Worm (Caenorhabditis elegans) whole organism, L2 larva: ENCODE measurements around the gene Y50E8A.12.

Source experiments
- C34F6.9 ChIP-seq: fragments of 150-350 bp; optimal IDR thresholded peaks from 2 replicates; lab custom pipeline; 2014; ENCODE audit warnings: missing biosample characterization, missing genetic modification characterization
- F13H6.1 ChIP-seq: sonication (generic microtip); optimal IDR thresholded peaks from 2 replicates; lab custom pipeline; 2016; ENCODE audit warnings: missing genetic modification characterization, missing compliant biosample characterization
- R02D3.7 ChIP-seq: fragments of 150-350 bp; optimal IDR thresholded peaks from 2 replicates; lab custom pipeline; 2014; ENCODE audit warnings: missing biosample characterization, missing genetic modification characterization
- Y55F3AM.14 ChIP-seq: fragments of 200-800 bp; sonication (Bioruptor generic); optimal IDR thresholded peaks from 2 replicates; lab custom pipeline; 2018; ENCODE audit warnings: mild to moderate bottlenecking, missing genetic modification characterization, missing compliant biosample characterization
- alr-1 ChIP-seq: fragments of 150-350 bp; optimal IDR thresholded peaks from 2 replicates; lab custom pipeline; 2014; ENCODE audit warnings: missing biosample characterization, missing genetic modification characterization
- aly-2 ChIP-seq: fragments of 150-350 bp; optimal IDR thresholded peaks from 2 replicates; lab custom pipeline; 2014; ENCODE audit warnings: missing biosample characterization, missing genetic modification characterization
- blmp-1 ChIP-seq: sonication (generic microtip); optimal IDR thresholded peaks from 2 replicates; lab custom pipeline; 2017; ENCODE audit warnings: missing genetic modification characterization, mild to moderate bottlenecking, missing compliant biosample characterization, antibody characterized with exemption, moderate library complexity; ENCODE audit not compliant: insufficient read depth
- ceh-16 ChIP-seq: fragments of 150-350 bp; optimal IDR thresholded peaks from 2 replicates; lab custom pipeline; 2014; ENCODE audit warnings: missing biosample characterization, missing genetic modification characterization
- ceh-82 ChIP-seq: fragments of 150-350 bp; optimal IDR thresholded peaks from 2 replicates; lab custom pipeline; 2014; ENCODE audit warnings: missing biosample characterization, missing genetic modification characterization
- crh-2 ChIP-seq: sonication (generic microtip); optimal IDR thresholded peaks from 2 replicates; lab custom pipeline; 2017; ENCODE audit warnings: missing biosample characterization, missing genetic modification characterization
- egl-27 ChIP-seq: sonication (generic microtip); optimal IDR thresholded peaks from 3 replicates; lab custom pipeline; 2017; ENCODE audit warnings: missing biosample characterization, missing genetic modification reagents, missing genetic modification characterization
- elt-3 ChIP-seq: sonication (generic microtip); optimal IDR thresholded peaks from 2 replicates; lab custom pipeline; 2017; ENCODE audit warnings: missing biosample characterization, missing genetic modification characterization
- gmeb-1 ChIP-seq: fragments of 150-350 bp; optimal IDR thresholded peaks from 2 replicates; lab custom pipeline; 2014; ENCODE audit warnings: missing biosample characterization, missing genetic modification characterization
- lin-39 ChIP-seq: fragments of 150-350 bp; optimal IDR thresholded peaks from 2 replicates; lab custom pipeline; 2014; ENCODE audit warnings: missing biosample characterization, missing genetic modification reagents, missing genetic modification characterization
- lsy-2 ChIP-seq, 2 experiments: fragments of 150-350 bp in 1 of 2; sonication (generic microtip) in 1 of 2; optimal IDR thresholded peaks; 2 replicates each; lab custom pipeline; 2014 to 2017; ENCODE audit warnings: missing biosample characterization in 2 of 2, missing genetic modification characterization in 2 of 2
- mab-5 ChIP-seq: fragments of 150-350 bp; optimal IDR thresholded peaks from 2 replicates; lab custom pipeline; 2014; ENCODE audit warnings: missing biosample characterization, missing genetic modification characterization
- mdl-1 ChIP-seq, 2 experiments: fragments of 150-350 bp in 1 of 2; sonication (generic microtip) in 1 of 2; optimal IDR thresholded peaks; 2 replicates each; lab custom pipeline; 2017; ENCODE audit warnings: missing biosample characterization in 2 of 2, missing genetic modification characterization in 2 of 2
- nhr-10 ChIP-seq: sonication (generic microtip); optimal IDR thresholded peaks from 2 replicates; lab custom pipeline; 2017; ENCODE audit warnings: missing biosample characterization, missing genetic modification characterization
- nhr-129 ChIP-seq: fragments of 150-350 bp; optimal IDR thresholded peaks from 2 replicates; lab custom pipeline; 2014; ENCODE audit warnings: missing biosample characterization, missing genetic modification characterization
- nhr-21 ChIP-seq: fragments of 150-350 bp; optimal IDR thresholded peaks from 2 replicates; lab custom pipeline; 2014; ENCODE audit warnings: missing biosample characterization, missing genetic modification characterization
- nhr-25 ChIP-seq: fragments of 150-350 bp; sonication (generic microtip); optimal IDR thresholded peaks from 3 replicates; lab custom pipeline; 2014; ENCODE audit warnings: missing biosample characterization, missing genetic modification characterization
- nhr-6 ChIP-seq: fragments of 150-350 bp; optimal IDR thresholded peaks from 2 replicates; lab custom pipeline; 2014; ENCODE audit warnings: missing biosample characterization, missing genetic modification characterization
- nhr-77 ChIP-seq: fragments of 150-350 bp; optimal IDR thresholded peaks from 2 replicates; lab custom pipeline; 2014; ENCODE audit warnings: missing biosample characterization, missing genetic modification characterization
- peb-1 ChIP-seq: fragments of 150-350 bp; optimal IDR thresholded peaks from 2 replicates; lab custom pipeline; 2014; ENCODE audit warnings: missing biosample characterization, missing genetic modification characterization
- sem-4 ChIP-seq: fragments of 150-350 bp; optimal IDR thresholded peaks from 2 replicates; lab custom pipeline; 2014; ENCODE audit warnings: missing biosample characterization, missing genetic modification reagents, missing genetic modification characterization
- skn-1 ChIP-seq: sonication (generic microtip); optimal IDR thresholded peaks from 2 replicates; lab custom pipeline; 2017; ENCODE audit warnings: missing biosample characterization, missing genetic modification characterization
- sma-3 ChIP-seq: sonication (generic microtip); optimal IDR thresholded peaks from 2 replicates; lab custom pipeline; 2016; ENCODE audit warnings: missing genetic modification reagents, missing genetic modification characterization, missing compliant biosample characterization
- sma-9 ChIP-seq, 2 experiments: fragments of 150-350 bp in 1 of 2; sonication (generic microtip) in 1 of 2; optimal IDR thresholded peaks; 2 replicates each; lab custom pipeline; 2014 to 2016; ENCODE audit warnings: missing genetic modification characterization in 2 of 2, mild to moderate bottlenecking in 1 of 2, missing biosample characterization in 1 of 2, missing compliant biosample characterization in 1 of 2, missing genetic modification reagents in 1 of 2, moderate library complexity in 1 of 2
- snpc-4 ChIP-seq: fragments of 150-350 bp; optimal IDR thresholded peaks from 2 replicates; lab custom pipeline; 2014; ENCODE audit warnings: missing biosample characterization, missing genetic modification characterization
- unc-55 ChIP-seq: fragments of 150-350 bp; sonication (generic microtip); optimal IDR thresholded peaks from 3 replicates; lab custom pipeline; 2014; ENCODE audit warnings: missing biosample characterization, missing genetic modification reagents, missing genetic modification characterization
- unc-62 ChIP-seq: fragments of 150-350 bp; optimal IDR thresholded peaks from 2 replicates; lab custom pipeline; 2014; ENCODE audit warnings: missing biosample characterization, missing genetic modification reagents, missing genetic modification characterization
- zag-1 ChIP-seq: fragments of 150-350 bp; optimal IDR thresholded peaks from 2 replicates; lab custom pipeline; 2014; ENCODE audit warnings: missing biosample characterization, missing genetic modification characterization
- ztf-1 ChIP-seq: fragments of 200-800 bp; sonication (Bioruptor generic); conservative IDR thresholded peaks from 2 replicates; pipeline ENCODE4 v1.3.6; 2022; ENCODE audit warnings: missing genetic modification characterization, missing compliant biosample characterization
- ztf-11 ChIP-seq: sonication (generic microtip); optimal IDR thresholded peaks from 2 replicates; lab custom pipeline; 2017; ENCODE audit warnings: missing biosample characterization, missing genetic modification characterization

Y50E8A.12 gene

ce11 chrV:14784160-14784774, at the start of gene Y50E8A.12:
Gene Y50E8A.12, minus strand, starts transcription at chrV:14784210.
- TF ChIP-seq elt-3: no peak
- TF ChIP-seq alr-1 (tag; lab: Kevin White, UChicago): no peak
- TF ChIP-seq unc-62 (GFP tag; lab: Kevin White, UChicago): no peak
- TF ChIP-seq snpc-4: no peak
- no peak for TF ChIP-seq ztf-1
- TF ChIP-seq nhr-25 (tag; lab: Kevin White, UChicago): no peak
- TF ChIP-seq gmeb-1 (tag; lab: Kevin White, UChicago): no peak
- TF ChIP-seq ztf-11 (tag; lab: Kevin White, UChicago): no peak
- no peak for TF ChIP-seq F13H6.1 (tag; lab: Kevin White, UChicago)
- TF ChIP-seq unc-55: no peak
- TF ChIP-seq nhr-21 (tag; lab: Kevin White, UChicago): no peak
- TF ChIP-seq nhr-10: no peak
- TF ChIP-seq aly-2 (tag; lab: Kevin White, UChicago): no peak
- no peak for TF ChIP-seq Y55F3AM.14 (GFP tag; lab: Kevin White, UChicago)
- no peak for TF ChIP-seq nhr-6 (tag; lab: Kevin White, UChicago)
- TF ChIP-seq lin-39: no peak
- no peak for TF ChIP-seq ceh-16 (tag; lab: Kevin White, UChicago)

- TF ChIP-seq ceh-16 (tag; lab: Kevin White, UChicago): no peak
- no peak for TF ChIP-seq peb-1
- no peak for TF ChIP-seq skn-1 (tag; lab: Kevin White, UChicago)
- no peak for TF ChIP-seq ztf-11 (tag; lab: Kevin White, UChicago)
- peak; percentile 44 for TF ChIP-seq C34F6.9 (tag; lab: Kevin White, UChicago)
- peak; percentile 36 for TF ChIP-seq nhr-129 (tag; lab: Kevin White, UChicago)
- TF ChIP-seq aly-2 (tag; lab: Kevin White, UChicago): no peak
- TF ChIP-seq lsy-2 (tag; optimal IDR thresholded peaks at IDR 0.05; lab: Kevin White, UChicago): peak in 1 of 2 experiments; percentile 18
- TF ChIP-seq mab-5 (tag; lab: Kevin White, UChicago): peak; percentile 31
- peak; percentile 5 for TF ChIP-seq sma-9 (GFP tag; optimal IDR thresholded peaks at IDR 0.05; lab: Kevin White, UChicago)
- no peak for TF ChIP-seq sma-9 (tag; optimal IDR thresholded peaks at IDR 0.05; lab: Kevin White, UChicago)
- TF ChIP-seq elt-3: no peak
- TF ChIP-seq R02D3.7 (tag; lab: Kevin White, UChicago): no peak
- TF ChIP-seq Y55F3AM.14 (GFP tag; lab: Kevin White, UChicago): no peak
- no peak for TF ChIP-seq egl-27 (tag; lab: Kevin White, UChicago)
- peak; percentile 39 for TF ChIP-seq F13H6.1 (tag; lab: Kevin White, UChicago)
- TF ChIP-seq mdl-1 (tag; optimal IDR thresholded peaks at IDR 0.05; lab: Kevin White, UChicago): peak in 1 of 2 experiments; percentile 44
- TF ChIP-seq nhr-21 (tag; lab: Kevin White, UChicago): no peak
- peak; percentile 42 for TF ChIP-seq zag-1 (tag; lab: Kevin White, UChicago)
- TF ChIP-seq sem-4: peak; percentile 15
- TF ChIP-seq unc-55: peak; percentile 32
Measured at ce11 chrV:14833219-14833618, 49.2 kb upstream of the Y50E8A.12 start.

ce11 chrV:14832789-14833187, 48.8 kb upstream of the Y50E8A.12 start:
- TF ChIP-seq nhr-77 (tag; lab: Kevin White, UChicago) (no peak), sma-3 (GFP tag; lab: Kevin White, UChicago) (no peak), blmp-1 (tag; lab: Kevin White, UChicago) (no peak), ztf-11 (tag; lab: Kevin White, UChicago) (no peak), mdl-1 (tag; optimal IDR thresholded peaks at IDR 0.05; lab: Kevin White, UChicago) (no peak)

ce11 chrV:14832121-14832788, 48.2 kb upstream of the Y50E8A.12 start:
- TF ChIP-seq egl-27 (tag; lab: Kevin White, UChicago) (no peak), crh-2 (tag; lab: Kevin White, UChicago) (no peak), nhr-10 (no peak), R02D3.7 (tag; lab: Kevin White, UChicago) (no peak), ceh-82 (tag; lab: Kevin White, UChicago) (no peak), unc-55 (peak; percentile 36), zag-1 (tag; lab: Kevin White, UChicago) (peak; percentile 36), blmp-1 (tag; lab: Kevin White, UChicago) (no peak)
